Fruit fly (Drosophila melanogaster) whole organism, embryonic: Measurements from ENCODE around the gene CG14207.

Source experiments
- BEAF-32 ChIP-seq: fragments of 200-800 bp; sonication (Bioruptor generic); optimal IDR thresholded peaks from 3 replicates; lab custom pipeline; 2017; ENCODE audit warnings: missing biosample characterization, missing genetic modification characterization, mild to moderate bottlenecking, moderate library complexity, missing genetic modification reagents
- CG1024 ChIP-seq: fragments of 200-800 bp; sonication (Bioruptor generic); IDR thresholded peaks from 2 replicates; pipeline ENCODE4 v1.3.6; 2022; ENCODE audit warnings: missing biosample characterization, missing genetic modification characterization
- CG10267 ChIP-seq: fragments of 200-800 bp; sonication (Bioruptor generic); optimal IDR thresholded peaks from 2 replicates; lab custom pipeline; 2018; ENCODE audit warnings: missing biosample characterization, mild to moderate bottlenecking, missing genetic modification characterization, moderate library complexity
- CG13424 ChIP-seq: fragments of 200-800 bp; sonication (Bioruptor generic); optimal IDR thresholded peaks from 2 replicates; lab custom pipeline; 2019; ENCODE audit warnings: missing biosample characterization, mild to moderate bottlenecking, missing genetic modification characterization, moderate library complexity
- CG13894 ChIP-seq: fragments of 200-800 bp; sonication (Bioruptor generic); optimal IDR thresholded peaks from 3 replicates; lab custom pipeline; 2018; ENCODE audit warnings: missing biosample characterization, mild to moderate bottlenecking, missing genetic modification characterization, moderate library complexity
- CG14014 ChIP-seq: fragments of 200-800 bp; sonication (Bioruptor generic); IDR thresholded peaks from 2 replicates; pipeline ENCODE4 v1.3.6; 2022; ENCODE audit warnings: missing biosample characterization, missing genetic modification characterization
- CG17186 ChIP-seq: fragments of 200-800 bp; sonication (Bioruptor generic); optimal IDR thresholded peaks from 3 replicates; lab custom pipeline; 2017; ENCODE audit warnings: missing biosample characterization, missing genetic modification reagents, missing genetic modification characterization
- CG17568 ChIP-seq: fragments of 200-800 bp; sonication (Bioruptor generic); optimal IDR thresholded peaks from 2 replicates; lab custom pipeline; 2018; ENCODE audit warnings: missing biosample characterization, mild to moderate bottlenecking, missing genetic modification characterization, moderate library complexity
- CG17829 ChIP-seq: fragments of 200-800 bp; optimal IDR thresholded peaks from 2 replicates; lab custom pipeline; 2019; ENCODE audit warnings: missing biosample characterization, mild to moderate bottlenecking, missing genetic modification characterization, moderate library complexity
- CG18262 ChIP-seq: fragments of 200-800 bp; optimal IDR thresholded peaks from 3 replicates; lab custom pipeline; 2019; ENCODE audit warnings: missing biosample characterization, mild to moderate bottlenecking, missing genetic modification characterization, moderate library complexity
- CG18476 ChIP-seq: fragments of 200-800 bp; sonication (Bioruptor generic); optimal IDR thresholded peaks from 2 replicates; lab custom pipeline; 2016; ENCODE audit warnings: missing biosample characterization, mild to moderate bottlenecking, missing genetic modification characterization
- CG2116 ChIP-seq: fragments of 200-800 bp; sonication (Bioruptor generic); optimal IDR thresholded peaks from 3 replicates; lab custom pipeline; 2018; ENCODE audit warnings: missing biosample characterization, mild to moderate bottlenecking, missing genetic modification characterization
- CG2712 ChIP-seq: fragments of 200-800 bp; optimal IDR thresholded peaks from 3 replicates; lab custom pipeline; 2019; ENCODE audit warnings: missing biosample characterization, mild to moderate bottlenecking, missing genetic modification characterization, moderate library complexity
- CG3995 ChIP-seq: fragments of 200-800 bp; sonication (Bioruptor generic); optimal IDR thresholded peaks from 3 replicates; lab custom pipeline; 2016; ENCODE audit warnings: missing biosample characterization, missing genetic modification characterization
- CG4424 ChIP-seq: fragments of 200-800 bp; sonication (Bioruptor generic); optimal IDR thresholded peaks from 3 replicates; lab custom pipeline; 2016; ENCODE audit warnings: missing biosample characterization, missing genetic modification characterization
- CG4617 ChIP-seq: fragments of 200-800 bp; sonication (Bioruptor generic); optimal IDR thresholded peaks from 3 replicates; lab custom pipeline; 2016; ENCODE audit warnings: missing biosample characterization, missing genetic modification characterization, borderline replicate concordance
- CG7745 ChIP-seq: fragments of 200-800 bp; sonication (Bioruptor generic); optimal IDR thresholded peaks from 2 replicates; lab custom pipeline; 2018; ENCODE audit warnings: missing biosample characterization, mild to moderate bottlenecking, missing genetic modification characterization, moderate library complexity
- CG8290 ChIP-seq, 3 experiments: fragments of 200-800 bp; sonication (Bioruptor generic); optimal IDR thresholded peaks; 2 replicates each; lab custom pipeline; 2016 to 2019; ENCODE audit warnings: missing biosample characterization in 3 of 3, missing genetic modification characterization in 3 of 3, mild to moderate bottlenecking in 2 of 3, moderate library complexity in 1 of 3
- CG9727 ChIP-seq: fragments of 200-800 bp; sonication (Bioruptor generic); optimal IDR thresholded peaks from 3 replicates; lab custom pipeline; 2017; ENCODE audit warnings: missing biosample characterization, mild to moderate bottlenecking, missing genetic modification characterization
- CG9932 ChIP-seq: fragments of 200-800 bp; sonication (Bioruptor generic); IDR thresholded peaks from 2 replicates; pipeline ENCODE4 v1.3.6; 2022; ENCODE audit warnings: missing biosample characterization, missing genetic modification characterization
- Dip2 ChIP-seq: fragments of 200-800 bp; sonication (Bioruptor generic); IDR thresholded peaks from 2 replicates; pipeline ENCODE4 v1.3.6; 2022; ENCODE audit warnings: missing biosample characterization, missing genetic modification characterization
- Dp ChIP-seq: fragments of 200-800 bp; sonication (Bioruptor generic); optimal IDR thresholded peaks from 2 replicates; lab custom pipeline; 2018; ENCODE audit warnings: missing biosample characterization, mild to moderate bottlenecking, missing genetic modification characterization, moderate library complexity
- Dref ChIP-seq: fragments of 200-800 bp; sonication (Bioruptor generic); IDR thresholded peaks from 2 replicates; pipeline ENCODE4 v1.3.6; 2022; ENCODE audit warnings: missing biosample characterization, missing genetic modification characterization
- Ets65A ChIP-seq: fragments of 200-800 bp; sonication (Bioruptor generic); peaks from one replicate; lab custom pipeline; 2016; ENCODE audit warnings: missing biosample characterization, missing genetic modification characterization
- Fer1 ChIP-seq: fragments of 200-800 bp; sonication (Bioruptor generic); optimal IDR thresholded peaks from 2 replicates; lab custom pipeline; 2017; ENCODE audit warnings: missing biosample characterization, mild to moderate bottlenecking, missing genetic modification characterization
- Fer3 ChIP-seq: fragments of 200-800 bp; sonication (Bioruptor generic); optimal IDR thresholded peaks from 2 replicates; lab custom pipeline; 2018; ENCODE audit warnings: missing biosample characterization, mild to moderate bottlenecking, missing genetic modification characterization, moderate library complexity
- Gsc ChIP-seq: fragments of 200-800 bp; sonication (Bioruptor generic); IDR thresholded peaks from 2 replicates; pipeline ENCODE4 v1.3.6; 2022; ENCODE audit warnings: missing biosample characterization, missing genetic modification characterization
- Hr78 ChIP-seq, 2 experiments: fragments of 200-800 bp in 1 of 2; fragments of >200 bp in 1 of 2; sonication (Bioruptor generic) in 1 of 2; optimal IDR thresholded peaks; 2 replicates each; lab custom pipeline; 2017 to 2019; ENCODE audit warnings: missing biosample characterization in 2 of 2, missing genetic modification characterization in 2 of 2, mild to moderate bottlenecking in 1 of 2, moderate library complexity in 1 of 2
- Myb ChIP-seq: fragments of 200-800 bp; sonication (Bioruptor generic); optimal IDR thresholded peaks from 2 replicates; lab custom pipeline; 2016; ENCODE audit warnings: missing biosample characterization, missing genetic modification characterization
- Sry-β ChIP-seq: fragments of 200-800 bp; sonication (Bioruptor generic); optimal IDR thresholded peaks from 2 replicates; lab custom pipeline; 2018; ENCODE audit warnings: missing biosample characterization, mild to moderate bottlenecking, missing genetic modification characterization, moderate library complexity
- Ssrp ChIP-seq: fragments of 200-800 bp; sonication (Bioruptor generic); optimal IDR thresholded peaks from 2 replicates; lab custom pipeline; 2018; ENCODE audit warnings: missing biosample characterization, mild to moderate bottlenecking, missing genetic modification characterization, moderate library complexity
- bab2 ChIP-seq: fragments of 200-800 bp; sonication (Bioruptor generic); optimal IDR thresholded peaks from 2 replicates; lab custom pipeline; 2016; ENCODE audit warnings: missing biosample characterization, missing genetic modification characterization
- bbx ChIP-seq: fragments of 200-800 bp; sonication (Bioruptor generic); IDR thresholded peaks from 2 replicates; pipeline ENCODE4 v1.3.6; 2022; ENCODE audit warnings: missing biosample characterization, missing genetic modification characterization; ENCODE audit not compliant: partially characterized antibody
- chm ChIP-seq: fragments of 200-800 bp; sonication (Bioruptor generic); IDR thresholded peaks from 2 replicates; pipeline ENCODE4 v1.3.6; 2022; ENCODE audit warnings: missing biosample characterization, missing genetic modification characterization
- grau ChIP-seq: fragments of 200-800 bp; optimal IDR thresholded peaks from 3 replicates; lab custom pipeline; 2019; ENCODE audit warnings: missing biosample characterization, mild to moderate bottlenecking, missing genetic modification characterization, moderate library complexity
- ind ChIP-seq: fragments of 200-800 bp; sonication (Bioruptor generic); optimal IDR thresholded peaks from 3 replicates; lab custom pipeline; 2016; ENCODE audit warnings: missing biosample characterization, missing genetic modification characterization
- knrl ChIP-seq: fragments of 200-800 bp; sonication (Bioruptor generic); IDR thresholded peaks from 3 replicates; pipeline ENCODE4 v1.3.6; 2022; ENCODE audit warnings: missing biosample characterization, missing genetic modification characterization; ENCODE audit not compliant: partially characterized antibody
- nmo ChIP-seq: fragments of 200-800 bp; sonication (Bioruptor generic); optimal IDR thresholded peaks from 2 replicates; lab custom pipeline; 2018; ENCODE audit warnings: missing biosample characterization, mild to moderate bottlenecking, missing genetic modification characterization, moderate library complexity
- pan ChIP-seq, 4 experiments: fragments of >200 bp in 3 of 4; fragments of 200-800 bp in 1 of 4; sonication (Bioruptor generic) in 1 of 4; optimal IDR thresholded peaks in 3 of 4; IDR thresholded peaks in 1 of 4; 2 replicates each; pipeline versions ENCODE4 v1.3.6 to Lab custom; 2017 to 2022; ENCODE audit warnings: missing biosample characterization in 2 of 4, missing genetic modification characterization in 2 of 4, mixed read lengths in 1 of 4
- pzg ChIP-seq: fragments of 200-800 bp; sonication (Bioruptor generic); optimal IDR thresholded peaks from 3 replicates; lab custom pipeline; 2018; ENCODE audit warnings: missing biosample characterization, mild to moderate bottlenecking, missing genetic modification characterization, moderate library complexity
- ro ChIP-seq: fragments of 200-800 bp; sonication (Bioruptor generic); IDR thresholded peaks from 2 replicates; pipeline ENCODE4 v1.3.6; 2022; ENCODE audit warnings: missing biosample characterization, missing genetic modification characterization
- salm ChIP-seq: fragments of 200-800 bp; sonication (Bioruptor generic); optimal IDR thresholded peaks from 2 replicates; lab custom pipeline; 2018; ENCODE audit warnings: missing biosample characterization, mild to moderate bottlenecking, missing genetic modification characterization
- schlank ChIP-seq: fragments of 200-800 bp; sonication (Bioruptor generic); optimal IDR thresholded peaks from 2 replicates; lab custom pipeline; 2018; ENCODE audit warnings: missing biosample characterization, mild to moderate bottlenecking, missing genetic modification characterization
- slbo ChIP-seq: fragments of 200-800 bp; sonication (Bioruptor generic); IDR thresholded peaks from 2 replicates; pipeline ENCODE4 v1.3.6; 2022; ENCODE audit warnings: missing biosample characterization, missing genetic modification characterization
- stwl ChIP-seq: fragments of 200-800 bp; sonication (Bioruptor generic); optimal IDR thresholded peaks from 3 replicates; lab custom pipeline; 2018; ENCODE audit warnings: missing biosample characterization, mild to moderate bottlenecking, missing genetic modification characterization, moderate library complexity
- vnd ChIP-seq: fragments of 200-800 bp; sonication (Bioruptor generic); IDR thresholded peaks from 3 replicates; pipeline ENCODE4 v1.3.6; 2022; ENCODE audit warnings: missing biosample characterization, missing genetic modification characterization; ENCODE audit not compliant: partially characterized antibody
- zen ChIP-seq: fragments of 200-800 bp; sonication (Bioruptor generic); optimal IDR thresholded peaks from 3 replicates; lab custom pipeline; 2018; ENCODE audit warnings: missing biosample characterization, mild to moderate bottlenecking, missing genetic modification characterization, moderate library complexity

Gene CG14207

DNA sequence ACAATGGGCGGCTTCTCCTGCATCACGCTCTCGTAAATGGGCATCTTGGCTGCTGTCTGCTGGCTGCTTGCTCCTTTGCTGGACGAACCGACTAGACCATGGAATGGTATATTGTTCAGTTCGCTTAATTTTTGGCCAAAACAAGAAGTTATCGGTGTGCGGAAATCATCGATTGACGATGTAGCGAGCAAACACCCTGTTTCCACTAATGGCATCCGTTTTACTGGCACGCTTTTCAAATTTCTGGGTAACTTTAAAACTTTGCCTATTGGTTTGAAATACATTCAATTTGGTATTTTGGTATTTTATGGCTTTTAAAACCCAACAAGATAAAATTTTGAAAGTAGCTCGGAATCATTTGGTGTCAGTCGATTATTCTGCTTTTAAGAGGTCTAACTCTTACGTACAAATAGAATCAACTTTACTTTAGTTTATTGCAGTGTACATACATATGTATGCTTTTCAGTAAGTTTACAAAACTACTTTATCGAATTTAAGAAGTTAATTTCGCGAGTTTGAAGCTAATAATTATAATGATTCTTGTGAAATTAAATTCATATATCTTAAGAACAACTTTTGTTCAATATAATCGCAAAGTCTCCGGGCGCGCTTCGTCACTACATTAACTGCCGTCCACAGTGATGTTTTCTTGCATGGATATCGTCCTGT lies 41.0 kb downstream of the CG14207 start, which contains the start of gene Arp10 (continued):
- TF ChIP-seq CG9932, result peak; percentile 37; the same call in 1 of the 2 replicates
- peak; percentile 61 for TF ChIP-seq CG2116 (GFP tag; lab: Kevin White, UChicago)
- TF ChIP-seq chm (GFP tag; lab: Robert Waterston, UW), result no peak
- TF ChIP-seq CG13424, result peak; percentile 14
- TF ChIP-seq CG10267 (tag; lab: Kevin White, UChicago), result peak; percentile 26
- TF ChIP-seq CG4424 (GFP tag; lab: Kevin White, UChicago), result peak; percentile 1
- TF ChIP-seq CG1024, result peak; percentile 55; the same call in 1 of the 2 replicates
- peak; percentile 44 for TF ChIP-seq CG17186 (GFP tag; lab: Kevin White, UChicago)
- peak; percentile 53; the same call in 1 of the 2 replicates for TF ChIP-seq bbx (GFP tag; lab: Robert Waterston, UW)
- peak; percentile 29 for TF ChIP-seq Fer3 (tag; lab: Kevin White, UChicago)
- peak; percentile 37 for TF ChIP-seq Myb
- TF ChIP-seq Dp (GFP tag; lab: Kevin White, UChicago), result peak; percentile 57
- no peak for TF ChIP-seq salm (tag; lab: Kevin White, UChicago)
- peak; percentile 12 for TF ChIP-seq Fer1 (GFP tag; lab: Kevin White, UChicago)
- TF ChIP-seq CG17568 (GFP tag; lab: Kevin White, UChicago), result no peak
- no peak for TF ChIP-seq schlank (tag; lab: Kevin White, UChicago)
- TF ChIP-seq CG17829, result peak; percentile 15
- peak; percentile 23 for TF ChIP-seq bab2
- no peak for TF ChIP-seq Gsc
- peak; percentile 9; the same call in 1 of the 2 replicates for TF ChIP-seq slbo
- peak; percentile 8 for TF ChIP-seq CG2712 (tag; lab: Kevin White, UChicago)
- TF ChIP-seq CG13894 (tag; lab: Kevin White, UChicago), result no peak
- TF ChIP-seq CG14014, result 0 out of 2 replicates have a peak, but pooled peaks have one; percentile 9
- peak; percentile 42 for TF ChIP-seq CG8290 (GFP tag; optimal IDR thresholded peaks at IDR 0.05; lab: Kevin White, UChicago)
- TF ChIP-seq CG8290 (tag; optimal IDR thresholded peaks at IDR 0.05; lab: Kevin White, UChicago), result no peak
- TF ChIP-seq vnd (GFP tag; lab: Robert Waterston, UW), result no peak
- no peak for TF ChIP-seq pan (optimal IDR thresholded peaks at IDR 0.05; lab: Kevin White, UChicago)
- no peak for TF ChIP-seq pan (GFP tag; optimal IDR thresholded peaks at IDR 0.05 in 1 of 2, IDR thresholded peaks at IDR 0.05 in 1 of 2)
- no peak for TF ChIP-seq Hr78 (GFP tag; optimal IDR thresholded peaks at IDR 0.05; lab: Kevin White, UChicago)
- peak; percentile 41 for TF ChIP-seq Ets65A (GFP tag; lab: Kevin White, UChicago)
- TF ChIP-seq CG3995 (GFP tag; lab: Kevin White, UChicago), result peak; percentile 75
- TF ChIP-seq CG7745 (tag; lab: Kevin White, UChicago), result peak; percentile 98
- TF ChIP-seq nmo (GFP tag; lab: Kevin White, UChicago), result peak; percentile 25
- peak; percentile 39 for TF ChIP-seq CG4617
- TF ChIP-seq grau (tag; lab: Kevin White, UChicago), result peak; percentile 46
- peak; percentile 18 for TF ChIP-seq CG9727 (GFP tag; lab: Kevin White, UChicago)
- TF ChIP-seq Dref (GFP tag; lab: Robert Waterston, UW), result peak; percentile 71
- no peak for TF ChIP-seq ro
- peak; percentile 0 for TF ChIP-seq ind (GFP tag; lab: Kevin White, UChicago)
- no peak for TF ChIP-seq CG18476 (GFP tag; lab: Kevin White, UChicago)
- peak; percentile 46; the same call in 2 of the 3 replicates for TF ChIP-seq knrl (GFP tag; lab: Robert Waterston, UW)
- peak; percentile 13 for TF ChIP-seq CG18262 (tag; lab: Kevin White, UChicago)
- no peak for TF ChIP-seq Ssrp (tag; lab: Kevin White, UChicago)
- TF ChIP-seq pzg, result peak; percentile 59
- TF ChIP-seq Dip2 (GFP tag; lab: Robert Waterston, UW), result no peak
- peak; percentile 48 for TF ChIP-seq Sry-β
- peak; percentile 21 for TF ChIP-seq zen
- peak; percentile 62 for TF ChIP-seq BEAF-32 (GFP tag; lab: Kevin White, UChicago)
- TF ChIP-seq stwl, result peak; percentile 43
